Fruit fly (Drosophila melanogaster): Measurements from ENCODE around the gene Lk6.
A peak's percentile ranks its signal among the peaks of the same experiment; 100 is the strongest.

The Lk6 gene

dm6 chr3R:11762500-11762899 is 1.8 kb downstream of the Lk6 start (continued):
- no peak for TF ChIP-seq CG1792 (GFP tag; optimal IDR thresholded peaks at IDR 0.05)
- no peak for TF ChIP-seq CG10565 (GFP tag; optimal IDR thresholded peaks at IDR 0.05)
- TF ChIP-seq Sin3A (optimal IDR thresholded peaks at IDR 0.05), result no peak
- TF ChIP-seq HLHmδ (GFP tag; optimal IDR thresholded peaks at IDR 0.05), result no peak
- no peak for TF ChIP-seq hb (GFP tag; IDR thresholded peaks at IDR 0.05; ENCODE audit: partially characterized antibody)
- no peak for TF ChIP-seq CG18619 (GFP tag; optimal IDR thresholded peaks at IDR 0.05)
- no peak for TF ChIP-seq E2f2 (GFP tag; IDR thresholded peaks at IDR 0.05)
- no peak for TF ChIP-seq scrt (GFP tag; optimal IDR thresholded peaks at IDR 0.05)
- TF ChIP-seq odd (GFP tag; optimal IDR thresholded peaks at IDR 0.05), result no peak
- no peak for TF ChIP-seq Fer3 (tag; optimal IDR thresholded peaks at IDR 0.05)
- no peak for TF ChIP-seq ash1 (GFP tag; optimal IDR thresholded peaks at IDR 0.05)
- TF ChIP-seq CG12744 (GFP tag; optimal IDR thresholded peaks at IDR 0.05), result no peak
- TF ChIP-seq B-H2 (GFP tag; optimal IDR thresholded peaks at IDR 0.05), result peak; percentile 29
- peak; percentile 23 for TF ChIP-seq kni (GFP tag; optimal IDR thresholded peaks at IDR 0.05)
- TF ChIP-seq CG32532 (GFP tag; IDR thresholded peaks at IDR 0.05), result no peak
- peak; percentile 71 for TF ChIP-seq abd-A (tag; optimal IDR thresholded peaks at IDR 0.05)
- TF ChIP-seq CG4730 (GFP tag; IDR thresholded peaks at IDR 0.05), result no peak
- TF ChIP-seq Sox100B (GFP tag; optimal IDR thresholded peaks at IDR 0.05), result no peak
- TF ChIP-seq knrl (GFP tag; IDR thresholded peaks at IDR 0.05; ENCODE audit: partially characterized antibody), result no peak
- TF ChIP-seq CG17912 (GFP tag; optimal IDR thresholded peaks at IDR 0.05), result peak; percentile 31
- TF ChIP-seq CG10543 (GFP tag; optimal IDR thresholded peaks at IDR 0.05), result peak; percentile 86
- TF ChIP-seq org-1 (GFP tag; optimal IDR thresholded peaks at IDR 0.05), result no peak
- TF ChIP-seq CG4617 (GFP tag; optimal IDR thresholded peaks at IDR 0.05; ENCODE audit: borderline replicate concordance), result no peak
- peak; percentile 39 for TF ChIP-seq Nf-YB (GFP tag; optimal IDR thresholded peaks at IDR 0.05)
- no peak for TF ChIP-seq grn (GFP tag; optimal IDR thresholded peaks at IDR 0.05)
- TF ChIP-seq Ptx1 (GFP tag; IDR thresholded peaks at IDR 0.05), result no peak
- TF ChIP-seq Pdp1 (GFP tag; optimal IDR thresholded peaks at IDR 0.05), result peak in 1 of 2 experiments; percentile 71
- no peak for TF ChIP-seq disco-r (GFP tag; optimal IDR thresholded peaks at IDR 0.05)
- TF ChIP-seq Dbx (GFP tag; IDR thresholded peaks at IDR 0.05), result no peak
- no peak for TF ChIP-seq CG11456 (GFP tag; IDR thresholded peaks at IDR 0.05)
- TF ChIP-seq da (GFP tag; optimal IDR thresholded peaks at IDR 0.05), result no peak
- no peak for TF ChIP-seq sqz (GFP tag; optimal IDR thresholded peaks at IDR 0.05)
- TF ChIP-seq ham (GFP tag; IDR thresholded peaks at IDR 0.05), result no peak

dm6 chr3R:11761718-11762117 is 2.5 kb downstream of the Lk6 start:
- TF ChIP-seq exex (tag; optimal IDR thresholded peaks at IDR 0.05) (no peak), CG1832 (GFP tag; optimal IDR thresholded peaks at IDR 0.05) (peak; percentile 31), p53 (GFP tag; optimal IDR thresholded peaks at IDR 0.05) (no peak), croc (GFP tag; conservative IDR thresholded peaks at IDR 0.05) (no peak), CG31388 (GFP tag; optimal IDR thresholded peaks at IDR 0.05) (no peak), sima (GFP tag; optimal IDR thresholded peaks at IDR 0.05) (no peak), BEAF-32 (GFP tag; optimal IDR thresholded peaks at IDR 0.05) (peak; percentile 26), ttk (GFP tag; IDR thresholded peaks at IDR 0.05) (no peak), CG9817 (tag; optimal IDR thresholded peaks at IDR 0.05) (no peak), YL-1 (GFP tag; optimal IDR thresholded peaks at IDR 0.05) (no peak), Hsf (GFP tag; optimal IDR thresholded peaks at IDR 0.05) (no peak), esg (GFP tag; conservative IDR thresholded peaks at IDR 0.05) (no peak), Med (GFP tag) (peak; percentile 16), D19A (tag; optimal IDR thresholded peaks at IDR 0.05) (peak; percentile 34), NfI (GFP tag; optimal IDR thresholded peaks at IDR 0.05) (no peak), CG9437 (GFP tag; optimal IDR thresholded peaks at IDR 0.05) (no peak), CrebB (tag; optimal IDR thresholded peaks at IDR 0.05) (no peak), CG18619 (GFP tag; optimal IDR thresholded peaks at IDR 0.05) (no peak), CG8290 (GFP tag; optimal IDR thresholded peaks at IDR 0.05) (no peak), CG8290 (tag; optimal IDR thresholded peaks at IDR 0.05) (peak in 1 of 2 experiments; percentile 22), Elba2 (GFP tag; optimal IDR thresholded peaks at IDR 0.05) (peak; percentile 77), onecut (GFP tag; IDR thresholded peaks at IDR 0.05) (peak; percentile 40)
